Worm (Caenorhabditis elegans) whole organism, young adult: ENCODE results near the gene B0284.3.
"Not testable (repeated sequence)": the region's sequence is repeated elsewhere in the genome, so short reads cannot be mapped to it uniquely, and the experiment has no call there.

Source experiments
- B0261.1 ChIP-seq: sonication (generic microtip); optimal IDR thresholded peaks from 2 replicates; lab custom pipeline; 2016; ENCODE audit warnings: mild to moderate bottlenecking, missing genetic modification characterization, moderate library complexity, missing compliant biosample characterization
- C06A6.2 ChIP-seq: fragments of 200-800 bp; sonication (Bioruptor generic); conservative IDR thresholded peaks from 2 replicates; pipeline ENCODE4 v1.3.6; 2022; ENCODE audit warnings: missing genetic modification characterization, missing compliant biosample characterization
- C17E4.6 ChIP-seq: fragments of 200-800 bp; sonication (Bioruptor generic); IDR thresholded peaks from 2 replicates; pipeline ENCODE4 v1.3.6; 2022; ENCODE audit warnings: missing genetic modification reagents, missing genetic modification characterization, missing compliant biosample characterization
- D2030.7 ChIP-seq: fragments of 200-800 bp; sonication (Bioruptor generic); IDR thresholded peaks from 2 replicates; pipeline ENCODE4 v1.3.6; 2022; ENCODE audit warnings: missing genetic modification reagents, missing genetic modification characterization, missing compliant biosample characterization
- K11D2.4 ChIP-seq: fragments of 200-800 bp; sonication (Bioruptor generic); IDR thresholded peaks from 2 replicates; pipeline ENCODE4 v1.3.6; 2022; ENCODE audit warnings: missing genetic modification reagents, missing genetic modification characterization, missing compliant biosample characterization
- K12H6.12 ChIP-seq: fragments of 200-800 bp; sonication (Bioruptor generic); optimal IDR thresholded peaks from 2 replicates; lab custom pipeline; 2018; ENCODE audit warnings: mild to moderate bottlenecking, missing genetic modification characterization, missing compliant biosample characterization
- Y56A3A.18 ChIP-seq: fragments of 200-800 bp; sonication (Bioruptor generic); IDR thresholded peaks from 2 replicates; pipeline ENCODE4 v1.3.6; 2022; ENCODE audit warnings: missing genetic modification reagents, missing genetic modification characterization, missing compliant biosample characterization
- Y95B8A.8 ChIP-seq: fragments of 200-800 bp; sonication (Bioruptor generic); IDR thresholded peaks from 2 replicates; pipeline ENCODE4 v1.3.6; 2022; ENCODE audit warnings: missing genetic modification reagents, missing genetic modification characterization, missing compliant biosample characterization
- ZK185.1 ChIP-seq: sonication (generic microtip); optimal IDR thresholded peaks from 2 replicates; lab custom pipeline; 2016; ENCODE audit warnings: mild to moderate bottlenecking, missing genetic modification characterization, missing compliant biosample characterization; ENCODE audit not compliant: poor library complexity, severe bottlenecking
- ama-1 ChIP-seq, 3 experiments: fragments of 150-350 bp in 1 of 3; sonication (generic microtip) in 2 of 3; optimal IDR thresholded peaks; 2 replicates each; lab custom pipeline; 2014 to 2018; ENCODE audit warnings: missing biosample characterization in 2 of 3, missing genetic modification characterization in 2 of 3, missing genetic modification reagents in 2 of 3
- cebp-1 ChIP-seq, 2 experiments: fragments of 200-800 bp in 1 of 2; sonication (Bioruptor generic) in 1 of 2; sonication (generic microtip) in 1 of 2; IDR thresholded peaks in 1 of 2; optimal IDR thresholded peaks in 1 of 2; 2 replicates each; pipeline versions ENCODE4 v1.3.6 to Lab custom; 2017 to 2022; ENCODE audit warnings: missing compliant biosample characterization in 2 of 2, missing genetic modification characterization in 2 of 2, mild to moderate bottlenecking in 1 of 2, missing genetic modification reagents in 1 of 2, moderate library complexity in 1 of 2
- ceh-40 ChIP-seq: fragments of 200-800 bp; sonication (Bioruptor generic); IDR thresholded peaks from 2 replicates; pipeline ENCODE4 v1.3.6; 2022; ENCODE audit warnings: missing genetic modification characterization, missing compliant biosample characterization
- die-1 ChIP-seq: sonication (generic microtip); optimal IDR thresholded peaks from 2 replicates; lab custom pipeline; 2016; ENCODE audit warnings: missing genotype, mild to moderate bottlenecking, missing genetic modification characterization, missing compliant biosample characterization
- egl-44 ChIP-seq: fragments of 200-800 bp; sonication (Bioruptor generic); IDR thresholded peaks from 2 replicates; pipeline ENCODE4 v1.3.6; 2022; ENCODE audit warnings: missing genetic modification reagents, missing genetic modification characterization, missing compliant biosample characterization
- egrh-3 ChIP-seq: fragments of 200-800 bp; sonication (Bioruptor generic); IDR thresholded peaks from 2 replicates; pipeline ENCODE4 v1.3.6; 2022; ENCODE audit warnings: missing genetic modification reagents, missing genetic modification characterization, missing compliant biosample characterization
- ekl-4 ChIP-seq: fragments of 200-800 bp; sonication (Bioruptor generic); IDR thresholded peaks from 2 replicates; pipeline ENCODE4 v1.3.6; 2022; ENCODE audit warnings: missing genetic modification reagents, missing genetic modification characterization, missing compliant biosample characterization
- fkh-3 ChIP-seq: sonication (generic microtip); optimal IDR thresholded peaks from 2 replicates; lab custom pipeline; 2016; ENCODE audit warnings: mild to moderate bottlenecking, missing genetic modification characterization, missing compliant biosample characterization
- gei-17 ChIP-seq: fragments of 200-800 bp; sonication (Bioruptor generic); optimal IDR thresholded peaks from 2 replicates; lab custom pipeline; 2018; ENCODE audit warnings: mild to moderate bottlenecking, missing genetic modification characterization, missing compliant biosample characterization
- hmg-1.2 ChIP-seq: fragments of 200-800 bp; sonication (Bioruptor generic); IDR thresholded peaks from 2 replicates; pipeline ENCODE4 v1.3.6; 2022; ENCODE audit warnings: missing genetic modification reagents, missing genetic modification characterization, missing compliant biosample characterization
- hmg-20 ChIP-seq: fragments of 200-800 bp; sonication (Bioruptor generic); IDR thresholded peaks from 2 replicates; pipeline ENCODE4 v1.3.6; 2022; ENCODE audit warnings: missing genetic modification reagents, missing genetic modification characterization, missing compliant biosample characterization
- let-607 ChIP-seq, 2 experiments: fragments of 200-800 bp in 1 of 2; sonication (Bioruptor generic) in 1 of 2; sonication (generic microtip) in 1 of 2; optimal IDR thresholded peaks; 2 replicates each; lab custom pipeline; 2016 to 2018; ENCODE audit warnings: mild to moderate bottlenecking in 2 of 2, missing compliant biosample characterization in 2 of 2, missing genetic modification characterization in 2 of 2, moderate library complexity in 2 of 2, missing genotype in 1 of 2
- lin-26 ChIP-seq: fragments of 200-800 bp; sonication (Bioruptor generic); IDR thresholded peaks from 2 replicates; pipeline ENCODE4 v1.3.6; 2022; ENCODE audit warnings: missing genetic modification reagents, missing genetic modification characterization, missing compliant biosample characterization
- lin-35 ChIP-seq, 3 experiments: fragments of 150-350 bp in 2 of 3; sonication (generic microtip) in 1 of 3; optimal IDR thresholded peaks; 2 replicates each; lab custom pipeline; 2014 to 2018; ENCODE audit warnings: missing biosample characterization in 3 of 3, missing genetic modification characterization in 3 of 3, missing genetic modification reagents in 3 of 3
- lin-40 ChIP-seq: sonication (generic microtip); optimal IDR thresholded peaks from 2 replicates; lab custom pipeline; 2016; ENCODE audit warnings: missing genetic modification characterization, mild to moderate bottlenecking, missing compliant biosample characterization, missing genotype, missing genetic modification reagents
- lin-54 ChIP-seq: fragments of 200-800 bp; sonication (Bioruptor generic); optimal IDR thresholded peaks from 2 replicates; lab custom pipeline; 2018; ENCODE audit warnings: mild to moderate bottlenecking, missing genetic modification characterization, missing compliant biosample characterization
- lsl-1 ChIP-seq: fragments of 200-800 bp; sonication (Bioruptor generic); optimal IDR thresholded peaks from 2 replicates; lab custom pipeline; 2018; ENCODE audit warnings: mild to moderate bottlenecking, missing genetic modification characterization, moderate library complexity, missing compliant biosample characterization
- madf-10 ChIP-seq: sonication (generic microtip); optimal IDR thresholded peaks from 2 replicates; lab custom pipeline; 2016; ENCODE audit warnings: mild to moderate bottlenecking, missing genetic modification characterization, missing compliant biosample characterization
- madf-6 ChIP-seq: fragments of 200-800 bp; sonication (Bioruptor generic); IDR thresholded peaks from 2 replicates; pipeline ENCODE4 v1.3.6; 2022; ENCODE audit warnings: missing genetic modification reagents, missing genetic modification characterization, missing compliant biosample characterization
- nfyb-1 ChIP-seq: fragments of 200-800 bp; sonication (Bioruptor generic); IDR thresholded peaks from 2 replicates; pipeline ENCODE4 v1.3.6; 2022; ENCODE audit warnings: missing genetic modification reagents, missing genetic modification characterization, missing compliant biosample characterization
- nhr-179 ChIP-seq: sonication (generic microtip); optimal IDR thresholded peaks from 2 replicates; lab custom pipeline; 2016; ENCODE audit warnings: mild to moderate bottlenecking, missing genetic modification characterization, missing compliant biosample characterization
- nhr-80 ChIP-seq: sonication (generic microtip); optimal IDR thresholded peaks from 2 replicates; lab custom pipeline; 2016; ENCODE audit warnings: missing genetic modification characterization, missing compliant biosample characterization
- pbrm-1 ChIP-seq: fragments of 200-800 bp; sonication (Bioruptor generic); IDR thresholded peaks from 2 replicates; pipeline ENCODE4 v1.3.6; 2022; ENCODE audit warnings: missing genetic modification reagents, missing genetic modification characterization, missing compliant biosample characterization
- rcor-1 ChIP-seq: fragments of 200-800 bp; sonication (Bioruptor generic); IDR thresholded peaks from 2 replicates; pipeline ENCODE4 v1.3.6; 2022; ENCODE audit warnings: missing genetic modification reagents, missing genetic modification characterization, missing compliant biosample characterization
- rec-8 ChIP-seq, 2 experiments: sonication (generic microtip); optimal IDR thresholded peaks; 2 replicates each; lab custom pipeline; 2016; ENCODE audit warnings: mild to moderate bottlenecking in 2 of 2, missing genetic modification characterization in 2 of 2, missing genetic modification reagents in 2 of 2, missing genotype in 2 of 2, missing biosample characterization in 1 of 2, missing compliant biosample characterization in 1 of 2, moderate library complexity in 1 of 2
- repo-1 ChIP-seq: sonication (generic microtip); optimal IDR thresholded peaks from 2 replicates; lab custom pipeline; 2017; ENCODE audit warnings: mild to moderate bottlenecking, missing genetic modification characterization, missing compliant biosample characterization
- snpc-4 ChIP-seq, 5 experiments: fragments of 150-350 bp in 1 of 5; sonication (generic microtip) in 4 of 5; optimal IDR thresholded peaks; 2 replicates each; lab custom pipeline; 2014 to 2018; ENCODE audit warnings: missing genetic modification characterization in 5 of 5, missing biosample characterization in 3 of 5, antibody characterized with exemption in 2 of 5, mild to moderate bottlenecking in 2 of 5, missing compliant biosample characterization in 2 of 5, missing genotype in 2 of 5, moderate library complexity in 2 of 5, missing genetic modification reagents in 1 of 5
- somi-1 ChIP-seq: fragments of 200-800 bp; sonication (Bioruptor generic); optimal IDR thresholded peaks from 2 replicates; lab custom pipeline; 2018; ENCODE audit warnings: mild to moderate bottlenecking, missing genetic modification characterization, missing compliant biosample characterization
- tbp1 ChIP-seq: fragments of 200-800 bp; sonication (Bioruptor generic); optimal IDR thresholded peaks from 2 replicates; lab custom pipeline; 2018; ENCODE audit warnings: mild to moderate bottlenecking, missing genetic modification characterization, missing compliant biosample characterization
- zfh-2 ChIP-seq: fragments of 200-800 bp; sonication (Bioruptor generic); conservative IDR thresholded peaks from 2 replicates; pipeline ENCODE4 v1.3.6; 2022; ENCODE audit warnings: missing genetic modification reagents, missing genetic modification characterization, missing compliant biosample characterization
- ztf-18 ChIP-seq: sonication (generic microtip); optimal IDR thresholded peaks from 2 replicates; lab custom pipeline; 2016; ENCODE audit warnings: missing genotype, mild to moderate bottlenecking, missing genetic modification characterization, missing compliant biosample characterization
- ztf-26 ChIP-seq: sonication (generic microtip); optimal IDR thresholded peaks from 2 replicates; lab custom pipeline; 2017; ENCODE audit warnings: missing genetic modification characterization, missing compliant biosample characterization
- ztf-28 ChIP-seq: fragments of 200-800 bp; sonication (Bioruptor generic); IDR thresholded peaks from 2 replicates; pipeline ENCODE4 v1.3.6; 2022; ENCODE audit warnings: missing genetic modification reagents, missing genetic modification characterization, missing compliant biosample characterization
- ztf-3 ChIP-seq: fragments of 200-800 bp; sonication (Bioruptor generic); optimal IDR thresholded peaks from 2 replicates; lab custom pipeline; 2018; ENCODE audit warnings: mild to moderate bottlenecking, missing genetic modification characterization, missing compliant biosample characterization

The B0284.3 gene

ce11 chrIII:4378600-4379293 is 870 bp downstream of the B0284.3 start (continued):
- TF ChIP-seq lin-40 (tag; lab: Kevin White, UChicago) (peak; percentile 82), gei-17 (GFP tag; lab: Kevin White, UChicago) (peak; percentile 38), K11D2.4 (GFP tag; lab: Robert Waterston, UW) (peak; percentile 76), ZK185.1 (tag; lab: Kevin White, UChicago) (peak; percentile 78), tbp1 (peak; percentile 77), madf-10 (tag; lab: Kevin White, UChicago) (peak; percentile 9), rec-8 (tag; optimal IDR thresholded peaks at IDR 0.05; lab: Kevin White, UChicago) (peak in 1 of 2 experiments; percentile 8), hmg-1.2 (peak; percentile 76), ztf-3 (GFP tag; lab: Kevin White, UChicago) (peak; percentile 42), zfh-2 (GFP tag; lab: Robert Waterston, UW) (peak; percentile 88), madf-6 (GFP tag; lab: Robert Waterston, UW) (peak; percentile 28), rcor-1 (GFP tag; lab: Robert Waterston, UW) (peak; percentile 57), D2030.7 (GFP tag; lab: Robert Waterston, UW) (peak; percentile 73; the same call in 1 of the 2 replicates), fkh-3 (peak; percentile 63), K12H6.12 (tag; lab: Kevin White, UChicago) (peak; percentile 88), ztf-26 (tag; lab: Kevin White, UChicago) (peak; percentile 60), lin-54 (GFP tag; lab: Kevin White, UChicago) (peak; percentile 38), ama-1 (GFP tag; optimal IDR thresholded peaks at IDR 0.05; lab: Kevin White, UChicago) (peak in 1 of 2 experiments; percentile 25), egrh-3 (GFP tag; lab: Robert Waterston, UW) (peak; percentile 80), Y56A3A.18 (GFP tag; lab: Robert Waterston, UW) (peak; percentile 59), C17E4.6 (GFP tag; lab: Robert Waterston, UW) (peak; percentile 17; the same call in 1 of the 2 replicates), let-607 (tag; optimal IDR thresholded peaks at IDR 0.05; lab: Kevin White, UChicago) (peak; percentile 34 to 51), lsl-1 (GFP tag; lab: Kevin White, UChicago) (peak; percentile 34), snpc-4 (tag; optimal IDR thresholded peaks at IDR 0.05; lab: Kevin White, UChicago) (peak in 3 of 4 experiments; percentile 2 to 66 (median 65)), hmg-20 (GFP tag; lab: Robert Waterston, UW) (peak; percentile 60), lin-35 (GFP tag; optimal IDR thresholded peaks at IDR 0.05; lab: Kevin White, UChicago) (peak in 1 of 3 experiments; percentile 59), cebp-1 (tag; optimal IDR thresholded peaks at IDR 0.05; lab: Kevin White, UChicago) (peak; percentile 54), nfyb-1 (GFP tag; lab: Robert Waterston, UW) (peak; percentile 82; the same call in 1 of the 2 replicates), die-1 (tag; lab: Kevin White, UChicago) (peak; percentile 0), nhr-80 (tag; lab: Kevin White, UChicago) (peak; percentile 86), ztf-18 (tag; lab: Kevin White, UChicago) (peak; percentile 66), egl-44 (GFP tag; lab: Robert Waterston, UW) (peak; percentile 76), Y95B8A.8 (GFP tag; lab: Robert Waterston, UW) (0 out of 2 replicates have a peak, but pooled peaks have one; percentile 20), nhr-179 (tag; lab: Kevin White, UChicago) (peak; percentile 13), ekl-4 (GFP tag; lab: Robert Waterston, UW) (peak; percentile 52), C06A6.2 (GFP tag; lab: Robert Waterston, UW) (peak; percentile 27; the same call in 1 of the 2 replicates), somi-1 (GFP tag; lab: Kevin White, UChicago) (peak; percentile 1), repo-1 (tag; lab: Kevin White, UChicago) (peak; percentile 28), lin-26 (GFP tag; lab: Robert Waterston, UW) (peak; percentile 72), ceh-40 (GFP tag; lab: Robert Waterston, UW) (0 out of 2 replicates have a peak, but pooled peaks have one; percentile 33), B0261.1 (tag; lab: Kevin White, UChicago) (peak; percentile 67), pbrm-1 (GFP tag; lab: Robert Waterston, UW) (peak; percentile 56), ztf-28 (GFP tag; lab: Robert Waterston, UW) (0 out of 2 replicates have a peak, but pooled peaks have one; percentile 39)
- not testable (repeated sequence) for TF ChIP-seq ama-1 (optimal IDR thresholded peaks at IDR 0.05; lab: Kevin White, UChicago); snpc-4 (GFP tag; optimal IDR thresholded peaks at IDR 0.05; lab: Kevin White, UChicago); cebp-1 (GFP tag; IDR thresholded peaks at IDR 0.05; lab: Robert Waterston, UW)
